Fruit fly (Drosophila melanogaster): Measurements from ENCODE around the gene msl-2.

DNA sequence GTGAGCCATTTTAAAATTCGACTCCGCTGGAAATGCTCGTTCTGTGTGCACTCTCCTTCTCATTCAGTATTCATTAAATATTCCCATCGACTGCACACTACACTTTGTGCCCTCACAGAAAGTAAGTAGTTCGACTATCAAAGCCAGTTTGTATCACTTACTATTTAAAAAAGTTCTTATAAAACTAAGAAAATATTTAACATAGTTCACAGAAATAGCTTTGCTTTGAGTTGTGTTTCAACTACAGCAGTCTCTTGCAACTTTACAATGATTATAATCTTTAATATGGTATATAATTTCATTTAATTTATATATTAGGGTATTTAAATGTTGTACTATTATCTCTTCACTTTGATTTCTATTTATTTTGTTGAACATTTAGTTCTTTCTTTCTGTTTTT lies 26.4 kb downstream of the msl-2 start:
- TF ChIP-seq CG12768 (GFP tag; optimal IDR thresholded peaks at IDR 0.05) (no peak), CG11617 (GFP tag; optimal IDR thresholded peaks at IDR 0.05) (no peak), kay (GFP tag; ENCODE audit: borderline replicate concordance) (no peak), CG1620 (GFP tag; optimal IDR thresholded peaks at IDR 0.05) (no peak), ovo (GFP tag; optimal IDR thresholded peaks at IDR 0.05) (no peak), CG5204 (GFP tag; optimal IDR thresholded peaks at IDR 0.05) (no peak), tj (GFP tag; optimal IDR thresholded peaks at IDR 0.05) (no peak), CG14711 (tag; optimal IDR thresholded peaks at IDR 0.05) (no peak), pad (GFP tag; optimal IDR thresholded peaks at IDR 0.05) (no peak), Crg-1 (GFP tag; optimal IDR thresholded peaks at IDR 0.05) (no peak)

Measured in whole organism, adult.